Worm (Caenorhabditis elegans) whole organism, L4 larva: ENCODE data around the gene mltn-9.
A peak's percentile ranks its signal among the peaks of the same experiment; 100 is the strongest.

ENCODE experiments used
- aha-1 ChIP-seq: fragments of 150-350 bp; peaks from one replicate; lab custom pipeline; 2014; ENCODE audit warnings: missing biosample characterization, missing genetic modification characterization
- ceh-82 ChIP-seq: sonication (generic microtip); optimal IDR thresholded peaks from 2 replicates; lab custom pipeline; 2017; ENCODE audit warnings: missing biosample characterization, missing genetic modification characterization
- ces-1 ChIP-seq: fragments of 150-350 bp; sonication (generic microtip); optimal IDR thresholded peaks from 4 replicates; lab custom pipeline; 2014; ENCODE audit warnings: missing biosample characterization, missing genetic modification reagents, missing genetic modification characterization
- daf-8 ChIP-seq: fragments of 200-800 bp; sonication (Bioruptor generic); IDR thresholded peaks from 2 replicates; pipeline ENCODE4 v1.3.6; 2022; ENCODE audit warnings: missing genetic modification characterization, missing compliant biosample characterization
- egl-27 ChIP-seq: sonication (generic microtip); optimal IDR thresholded peaks from 3 replicates; lab custom pipeline; 2017; ENCODE audit warnings: missing biosample characterization, missing genetic modification reagents, missing genetic modification characterization
- lin-39 ChIP-seq: fragments of 150-350 bp; optimal IDR thresholded peaks from 2 replicates; lab custom pipeline; 2014; ENCODE audit warnings: missing biosample characterization, missing genetic modification reagents, missing genetic modification characterization
- madf-9 ChIP-seq: fragments of 200-800 bp; sonication (Bioruptor generic); conservative IDR thresholded peaks from 2 replicates; pipeline ENCODE4 v1.3.6; 2022; ENCODE audit warnings: missing genetic modification reagents, missing genetic modification characterization, missing compliant biosample characterization
- nhr-28 ChIP-seq: fragments of 150-350 bp; optimal IDR thresholded peaks from 2 replicates; lab custom pipeline; 2014; ENCODE audit warnings: missing biosample characterization, missing genetic modification characterization
- nhr-41 ChIP-seq: fragments of 200-800 bp; sonication (Bioruptor generic); IDR thresholded peaks from 2 replicates; pipeline ENCODE4 v1.3.6; 2022; ENCODE audit warnings: missing genetic modification reagents, missing genetic modification characterization, missing compliant biosample characterization
- skn-1 ChIP-seq: fragments of 150-350 bp; optimal IDR thresholded peaks from 2 replicates; lab custom pipeline; 2014; ENCODE audit warnings: missing biosample characterization, missing genetic modification characterization
- spr-3 ChIP-seq: fragments of 200-800 bp; sonication (Bioruptor generic); optimal IDR thresholded peaks from 2 replicates; lab custom pipeline; 2018; ENCODE audit warnings: mild to moderate bottlenecking, missing genetic modification characterization, missing compliant biosample characterization
- unc-39 ChIP-seq: sonication (generic microtip); optimal IDR thresholded peaks from 2 replicates; lab custom pipeline; 2017; ENCODE audit warnings: missing biosample characterization, missing genetic modification characterization
- zag-1 ChIP-seq: fragments of 150-350 bp; optimal IDR thresholded peaks from 2 replicates; lab custom pipeline; 2014; ENCODE audit warnings: missing biosample characterization, missing genetic modification characterization

- TF ChIP-seq spr-3 (no peak), zag-1 (no peak), nhr-28 (tag; lab: Kevin White, UChicago) (no peak), ces-1 (no peak), madf-9 (GFP tag; lab: Robert Waterston, UW) (no peak), lin-39 (tag; lab: Kevin White, UChicago) (no peak), daf-8 (GFP tag; lab: Robert Waterston, UW) (no peak), unc-39 (tag; lab: Kevin White, UChicago) (no peak), nhr-41 (GFP tag; lab: Robert Waterston, UW) (no peak), ceh-82 (tag; lab: Kevin White, UChicago) (no peak), egl-27 (tag; lab: Kevin White, UChicago) (no peak), skn-1 (tag; lab: Kevin White, UChicago) (no peak), aha-1 (tag; lab: Kevin White, UChicago) (peak; percentile 96)
These were observed 13.1 kb upstream of the mltn-9 start for ce11 chrII:14602735-14603134.
